Worm (Caenorhabditis elegans) whole organism, midembryonic: ENCODE data around the gene taco-1.

ENCODE experiments used
- ref-1 ChIP-seq: fragments of 200-800 bp; sonication (Bioruptor generic); conservative IDR thresholded peaks from 2 replicates; pipeline ENCODE4 v1.3.6; 2022; ENCODE audit warnings: missing genetic modification reagents, missing genetic modification characterization, missing compliant biosample characterization
- tab-1 ChIP-seq: fragments of 200-800 bp; sonication (Bioruptor generic); IDR thresholded peaks from 2 replicates; pipeline ENCODE4 v1.3.6; 2022; ENCODE audit warnings: missing genetic modification characterization, missing compliant biosample characterization
- ztf-29 ChIP-seq: fragments of 200-800 bp; sonication (Bioruptor generic); IDR thresholded peaks from 2 replicates; pipeline ENCODE4 v1.3.6; 2022; ENCODE audit warnings: missing genetic modification reagents, missing genetic modification characterization, missing compliant biosample characterization

DNA sequence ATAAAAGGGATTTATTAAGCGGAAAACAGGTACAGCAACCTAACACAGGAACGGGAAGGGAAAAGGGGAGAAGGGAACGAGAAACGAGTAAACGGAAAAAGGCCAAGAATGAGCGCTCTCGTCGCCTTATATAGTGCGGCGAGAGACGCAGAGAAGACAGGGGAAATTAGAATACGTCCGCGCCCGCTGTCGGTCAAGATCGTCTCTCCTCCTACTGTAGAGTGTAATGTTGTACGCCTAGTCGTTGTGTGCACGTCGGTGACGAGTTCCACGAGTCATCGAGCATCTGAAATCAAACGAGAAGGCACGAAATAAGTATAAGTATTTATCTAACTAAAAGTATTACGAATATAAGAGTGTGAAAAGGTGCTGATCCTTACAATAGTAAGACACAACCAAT lies 27.3 kb downstream of the taco-1 start:
- TF ChIP-seq ztf-29 (no peak), ref-1 (GFP tag; lab: Robert Waterston, UW) (no peak), tab-1 (GFP tag; lab: Robert Waterston, UW) (no peak)
